Fruit fly (Drosophila melanogaster): ENCODE measurements around the gene sstn.

sstn gene

dm6 chr3L:15043465-15043864 is 51.1 kb downstream of the sstn start:
- TF ChIP-seq Hr4 (GFP tag; optimal IDR thresholded peaks at IDR 0.05) (no peak), CG7368 (GFP tag; optimal IDR thresholded peaks at IDR 0.05) (no peak), CG32006 (GFP tag; optimal IDR thresholded peaks at IDR 0.05) (no peak), CG31627 (GFP tag; optimal IDR thresholded peaks at IDR 0.05) (no peak), cyc (GFP tag; optimal IDR thresholded peaks at IDR 0.05) (no peak), fkh (GFP tag; optimal IDR thresholded peaks at IDR 0.05) (no peak), Lpt (GFP tag; optimal IDR thresholded peaks at IDR 0.05) (no peak), Sox14 (GFP tag; optimal IDR thresholded peaks at IDR 0.05) (no peak), CG8319 (GFP tag; optimal IDR thresholded peaks at IDR 0.05) (no peak), dac (GFP tag; optimal IDR thresholded peaks at IDR 0.05) (no peak), lz (GFP tag; optimal IDR thresholded peaks at IDR 0.05) (no peak)

- no peak for TF ChIP-seq Hr39 (GFP tag; optimal IDR thresholded peaks at IDR 0.05)
- no peak for TF ChIP-seq Eip78C (GFP tag)
- TF ChIP-seq Lpt (GFP tag; optimal IDR thresholded peaks at IDR 0.05) = no peak
- no peak for TF ChIP-seq svp (GFP tag)
- TF ChIP-seq CG8632 (GFP tag; optimal IDR thresholded peaks at IDR 0.05) = no peak
- TF ChIP-seq CG15336 (GFP tag; IDR thresholded peaks at IDR 0.05) = no peak
- no peak for TF ChIP-seq CG6163 (GFP tag; IDR thresholded peaks at IDR 0.05)
- no peak for TF ChIP-seq CG31627 (GFP tag; optimal IDR thresholded peaks at IDR 0.05)
- no peak for TF ChIP-seq fd59A (GFP tag; optimal IDR thresholded peaks at IDR 0.05)
- no peak for TF ChIP-seq Eip75B (GFP tag; optimal IDR thresholded peaks at IDR 0.05)
- no peak for TF ChIP-seq ss (GFP tag; optimal IDR thresholded peaks at IDR 0.05)
- TF ChIP-seq eg (GFP tag; IDR thresholded peaks at IDR 0.05) = no peak
Measured at dm6 chr3L:15042470-15042869, 52.0 kb downstream of the sstn start, which contains the start of gene Rpn12R. Gene Rpn12R (minus strand): TSS chr3L:15042570.
